Fruit fly (Drosophila melanogaster) whole organism, prepupa: Measurements from ENCODE around the gene CG10587.

ENCODE experiments used
- CG6163 ChIP-seq: fragments of 200-800 bp; sonication (Bioruptor generic); IDR thresholded peaks from 3 replicates; pipeline ENCODE4 v1.3.6; 2022; ENCODE audit warnings: missing biosample characterization, missing genetic modification characterization
- CG6854 ChIP-seq: fragments of 200-800 bp; sonication (Bioruptor generic); optimal IDR thresholded peaks from 2 replicates; lab custom pipeline; 2017; ENCODE audit warnings: missing biosample characterization, mild to moderate bottlenecking, missing genetic modification characterization
- Hr38 ChIP-seq: sonication (Bioruptor generic); optimal IDR thresholded peaks from 2 replicates; lab custom pipeline; 2016; ENCODE audit warnings: missing biosample characterization, missing genetic modification characterization
- Met ChIP-seq: fragments of 200-800 bp; sonication (Bioruptor generic); optimal IDR thresholded peaks from 3 replicates; lab custom pipeline; 2016; ENCODE audit warnings: missing biosample characterization, missing genetic modification characterization
- spab ChIP-seq: fragments of 200-800 bp; sonication (Bioruptor generic); optimal IDR thresholded peaks from 2 replicates; lab custom pipeline; 2017; ENCODE audit warnings: missing biosample characterization, mild to moderate bottlenecking, missing genetic modification characterization, missing genetic modification reagents
- ss ChIP-seq, 2 experiments: fragments of 200-800 bp; sonication (Bioruptor generic); optimal IDR thresholded peaks; 2 replicates in 1 of 2; 3 replicates in 1 of 2; lab custom pipeline; 2017 to 2018; ENCODE audit warnings: mild to moderate bottlenecking in 2 of 2, missing biosample characterization in 2 of 2, missing genetic modification characterization in 2 of 2, moderate library complexity in 1 of 2

- no peak for TF ChIP-seq ss (GFP tag; optimal IDR thresholded peaks at IDR 0.05; lab: Kevin White, UChicago)
- TF ChIP-seq Hr38 (GFP tag; lab: Kevin White, UChicago): no peak
- TF ChIP-seq spab (GFP tag; lab: Kevin White, UChicago): no peak
- no peak for TF ChIP-seq Met (GFP tag; lab: Kevin White, UChicago)
- no peak for TF ChIP-seq CG6854 (GFP tag; lab: Kevin White, UChicago)
- no peak for TF ChIP-seq CG6163
Observed at dm6 chr3L:20980499-20980898, 18.1 kb upstream of the CG10587 start.
